Fruit fly (Drosophila melanogaster): ENCODE data around the gene CG14655.

dm6 chr3R:4804126-4804649, 24.1 kb upstream of the CG14655 start:
- no peak for TF ChIP-seq usp (GFP tag; optimal IDR thresholded peaks at IDR 0.05)
- no peak for TF ChIP-seq h (GFP tag; optimal IDR thresholded peaks at IDR 0.05)
- no peak for TF ChIP-seq Jra (GFP tag; optimal IDR thresholded peaks at IDR 0.05)
- no peak for TF ChIP-seq Mio (GFP tag; optimal IDR thresholded peaks at IDR 0.05)
- TF ChIP-seq dsf (GFP tag; optimal IDR thresholded peaks at IDR 0.05; ENCODE audit: borderline replicate concordance) = no peak
- no peak for TF ChIP-seq rgr (GFP tag; optimal IDR thresholded peaks at IDR 0.05)
- no peak for TF ChIP-seq Myc (optimal IDR thresholded peaks at IDR 0.05)

Data from whole organism, wandering third instar larva.